Worm (Caenorhabditis elegans) whole organism, mixed stage, embryonic: ENCODE measurements around the gene spig-9.

Experiments
- M03D4.4 ChIP-seq: sonication (generic microtip); optimal IDR thresholded peaks from 2 replicates; lab custom pipeline; 2017; ENCODE audit warnings: mild to moderate bottlenecking, missing genetic modification characterization, missing compliant biosample characterization
- blmp-1 ChIP-seq: fragments of 150-350 bp; optimal IDR thresholded peaks from 2 replicates; lab custom pipeline; 2014; ENCODE audit warnings: missing biosample characterization, missing genetic modification characterization
- ceh-39 ChIP-seq: fragments of 150-350 bp; optimal IDR thresholded peaks from 2 replicates; lab custom pipeline; 2014; ENCODE audit warnings: missing biosample characterization, missing genetic modification characterization
- ceh-43 ChIP-seq: fragments of 200-800 bp; sonication (Bioruptor generic); optimal IDR thresholded peaks from 2 replicates; lab custom pipeline; 2018; ENCODE audit warnings: mild to moderate bottlenecking, missing genetic modification characterization, moderate library complexity, missing compliant biosample characterization
- ceh-83 ChIP-seq: fragments of 200-800 bp; sonication (Bioruptor generic); optimal IDR thresholded peaks from 2 replicates; lab custom pipeline; 2018; ENCODE audit warnings: mild to moderate bottlenecking, missing genetic modification characterization, missing compliant biosample characterization
- ces-1 ChIP-seq: fragments of 150-350 bp; optimal IDR thresholded peaks from 2 replicates; lab custom pipeline; 2014; ENCODE audit warnings: missing biosample characterization, missing genetic modification reagents, missing genetic modification characterization
- cnd-1 ChIP-seq: fragments of 200-800 bp; sonication (Bioruptor generic); optimal IDR thresholded peaks from 2 replicates; lab custom pipeline; 2018; ENCODE audit warnings: mild to moderate bottlenecking, missing genetic modification characterization, missing compliant biosample characterization
- drap-1 ChIP-seq: fragments of 200-800 bp; sonication (Bioruptor generic); optimal IDR thresholded peaks from 3 replicates; lab custom pipeline; 2018; ENCODE audit warnings: mild to moderate bottlenecking, missing genetic modification characterization, missing compliant biosample characterization
- elt-1 ChIP-seq: sonication (generic microtip); optimal IDR thresholded peaks from 2 replicates; lab custom pipeline; 2017; ENCODE audit warnings: missing genetic modification characterization, mild to moderate bottlenecking, missing compliant biosample characterization, antibody characterized with exemption, moderate library complexity, borderline replicate concordance; ENCODE audit not compliant: insufficient read depth
- elt-3 ChIP-seq: fragments of 150-350 bp; optimal IDR thresholded peaks from 2 replicates; lab custom pipeline; 2014; ENCODE audit warnings: missing biosample characterization, missing genetic modification characterization
- flh-1 ChIP-seq: fragments of 200-800 bp; sonication (Bioruptor generic); optimal IDR thresholded peaks from 2 replicates; lab custom pipeline; 2018; ENCODE audit warnings: mild to moderate bottlenecking, missing genetic modification characterization, moderate library complexity, missing compliant biosample characterization
- hlh-1 ChIP-seq: fragments of 150-350 bp; optimal IDR thresholded peaks from 2 replicates; lab custom pipeline; 2014; ENCODE audit warnings: missing biosample characterization, missing genetic modification reagents, missing genetic modification characterization
- lin-13 ChIP-seq: fragments of 150-350 bp; optimal IDR thresholded peaks from 2 replicates; lab custom pipeline; 2014; ENCODE audit warnings: missing biosample characterization, missing genetic modification characterization
- lin-32 ChIP-seq: fragments of 200-800 bp; sonication (Bioruptor generic); optimal IDR thresholded peaks from 2 replicates; lab custom pipeline; 2018; ENCODE audit warnings: mild to moderate bottlenecking, missing genetic modification characterization, missing compliant biosample characterization
- lsy-2 ChIP-seq: fragments of 150-350 bp; optimal IDR thresholded peaks from 2 replicates; lab custom pipeline; 2014; ENCODE audit warnings: missing biosample characterization, missing genetic modification characterization
- mab-5 ChIP-seq: fragments of 150-350 bp; optimal IDR thresholded peaks from 2 replicates; lab custom pipeline; 2014; ENCODE audit warnings: missing biosample characterization, missing genetic modification characterization
- mep-1 ChIP-seq: fragments of 150-350 bp; optimal IDR thresholded peaks from 2 replicates; lab custom pipeline; 2017; ENCODE audit warnings: missing biosample characterization, missing genetic modification reagents, missing genetic modification characterization, inconsistent platforms
- mls-2 ChIP-seq: sonication (generic microtip); optimal IDR thresholded peaks from 2 replicates; lab custom pipeline; 2016; ENCODE audit warnings: mild to moderate bottlenecking, missing genetic modification characterization, moderate library complexity, missing compliant biosample characterization
- nhr-2 ChIP-seq: fragments of 150-350 bp; optimal IDR thresholded peaks from 2 replicates; lab custom pipeline; 2014; ENCODE audit warnings: missing biosample characterization, missing genetic modification characterization
- nhr-237 ChIP-seq: fragments of 150-350 bp; optimal IDR thresholded peaks from 2 replicates; lab custom pipeline; 2014; ENCODE audit warnings: missing biosample characterization, missing genetic modification characterization
- nhr-28 ChIP-seq: fragments of 150-350 bp; optimal IDR thresholded peaks from 2 replicates; lab custom pipeline; 2014; ENCODE audit warnings: missing biosample characterization, missing genetic modification characterization
- nhr-76 ChIP-seq: sonication (generic microtip); optimal IDR thresholded peaks from 2 replicates; lab custom pipeline; 2017; ENCODE audit warnings: missing biosample characterization, missing genetic modification characterization
- pha-4 ChIP-seq: fragments of 150-350 bp; optimal IDR thresholded peaks from 2 replicates; lab custom pipeline; 2018; ENCODE audit warnings: missing biosample characterization, missing genetic modification reagents, missing genetic modification characterization
- sem-2 ChIP-seq: fragments of 200-800 bp; sonication (Bioruptor generic); optimal IDR thresholded peaks from 2 replicates; lab custom pipeline; 2018; ENCODE audit warnings: mild to moderate bottlenecking, missing genetic modification characterization, missing compliant biosample characterization
- snpc-4 ChIP-seq: fragments of 150-350 bp; optimal IDR thresholded peaks from 2 replicates; lab custom pipeline; 2014; ENCODE audit warnings: missing biosample characterization, missing genetic modification characterization
- sptf-1 ChIP-seq: sonication (generic microtip); optimal IDR thresholded peaks from 2 replicates; lab custom pipeline; 2017; ENCODE audit warnings: mild to moderate bottlenecking, missing genetic modification characterization, moderate library complexity, missing compliant biosample characterization
- unc-120 ChIP-seq: sonication (generic microtip); optimal IDR thresholded peaks from 2 replicates; lab custom pipeline; 2017; ENCODE audit warnings: missing genetic modification characterization, missing compliant biosample characterization; ENCODE audit not compliant: poor library complexity, severe bottlenecking
- unc-39 ChIP-seq: fragments of 150-350 bp; optimal IDR thresholded peaks from 2 replicates; lab custom pipeline; 2014; ENCODE audit warnings: missing biosample characterization, missing genetic modification characterization
- unc-62 ChIP-seq: fragments of 150-350 bp; optimal IDR thresholded peaks from 2 replicates; lab custom pipeline; 2014; ENCODE audit warnings: missing biosample characterization, missing genetic modification reagents, missing genetic modification characterization
- zip-8 ChIP-seq: fragments of 150-350 bp; optimal IDR thresholded peaks from 2 replicates; lab custom pipeline; 2014; ENCODE audit warnings: missing biosample characterization, missing genetic modification characterization
- ztf-11 ChIP-seq: fragments of 150-350 bp; optimal IDR thresholded peaks from 2 replicates; lab custom pipeline; 2014; ENCODE audit warnings: missing biosample characterization, missing genetic modification characterization

Gene spig-9

ce11 chrV:13624424-13624823, 12.7 kb upstream of the spig-9 start, which contains the start of gene F53F4.11:
TSS of gene F53F4.11 (minus strand) at chrV:13624524.
- TF ChIP-seq unc-62 (GFP tag; lab: Kevin White, UChicago) (no peak), snpc-4 (tag; lab: Kevin White, UChicago) (no peak), lsy-2 (tag; lab: Kevin White, UChicago) (no peak), hlh-1 (tag; lab: Kevin White, UChicago) (no peak)
- TF ChIP-seq, all 35 proteins: peak for 0

ce11 chrV:13621720-13622119, 10.0 kb upstream of the spig-9 start, which contains the start of gene F53F4.16:
TSS of gene F53F4.16 (minus strand) at chrV:13621820.
- no peak for TF ChIP-seq sptf-1
- no peak for TF ChIP-seq zip-8 (tag; lab: Kevin White, UChicago)
- TF ChIP-seq pha-4 (tag; lab: Kevin White, UChicago) = no peak
- TF ChIP-seq nhr-28 (tag; lab: Kevin White, UChicago) = no peak
- no peak for TF ChIP-seq elt-3 (tag; lab: Kevin White, UChicago)
- TF ChIP-seq elt-1 = no peak
- no peak for TF ChIP-seq mab-5
- TF ChIP-seq ces-1 (GFP tag; lab: Kevin White, UChicago) = no peak
- TF ChIP-seq drap-1 (GFP tag; lab: Kevin White, UChicago) = no peak
- no peak for TF ChIP-seq unc-39 (tag; lab: Kevin White, UChicago)
- no peak for TF ChIP-seq blmp-1 (tag; lab: Kevin White, UChicago)
- TF ChIP-seq mls-2 (tag; lab: Kevin White, UChicago) = no peak
- TF ChIP-seq hlh-1 (tag; lab: Kevin White, UChicago) = no peak
- TF ChIP-seq nhr-2 (tag; lab: Kevin White, UChicago) = no peak
- TF ChIP-seq M03D4.4 (tag; lab: Kevin White, UChicago) = no peak

DNA sequence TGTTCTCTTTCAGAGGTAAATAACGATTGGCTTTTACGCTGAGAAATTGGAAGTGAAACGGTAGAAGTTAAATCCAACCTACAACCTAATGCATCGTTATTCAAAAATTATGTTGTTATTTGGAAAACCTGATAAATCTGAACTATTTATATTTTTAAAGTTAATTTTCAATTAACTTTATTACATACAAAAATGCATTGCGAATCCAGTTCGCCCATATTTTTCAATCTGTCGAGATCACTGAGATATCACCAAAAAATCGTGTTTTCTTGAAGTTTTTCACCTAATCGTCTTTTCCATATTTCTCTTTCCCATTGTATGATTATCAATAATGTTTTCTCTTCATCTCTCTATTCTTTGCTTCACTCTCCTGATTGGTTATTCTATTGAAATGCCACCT, 9.0 kb upstream of the spig-9 start, which contains the start of gene F53F4.15:
Gene F53F4.15 (plus strand): TSS at position 301 of the 400 bp plus-strand sequence.
- TF ChIP-seq nhr-76 (tag; lab: Kevin White, UChicago) (no peak), lin-13 (tag; lab: Kevin White, UChicago) (no peak), mab-5 (no peak), unc-62 (GFP tag; lab: Kevin White, UChicago) (no peak), ceh-83 (GFP tag; lab: Kevin White, UChicago) (no peak), ceh-39 (tag; lab: Kevin White, UChicago) (no peak), ceh-43 (GFP tag; lab: Kevin White, UChicago) (no peak), nhr-28 (tag; lab: Kevin White, UChicago) (no peak), cnd-1 (no peak), mep-1 (tag; lab: Kevin White, UChicago) (no peak), mls-2 (tag; lab: Kevin White, UChicago) (no peak)

DNA sequence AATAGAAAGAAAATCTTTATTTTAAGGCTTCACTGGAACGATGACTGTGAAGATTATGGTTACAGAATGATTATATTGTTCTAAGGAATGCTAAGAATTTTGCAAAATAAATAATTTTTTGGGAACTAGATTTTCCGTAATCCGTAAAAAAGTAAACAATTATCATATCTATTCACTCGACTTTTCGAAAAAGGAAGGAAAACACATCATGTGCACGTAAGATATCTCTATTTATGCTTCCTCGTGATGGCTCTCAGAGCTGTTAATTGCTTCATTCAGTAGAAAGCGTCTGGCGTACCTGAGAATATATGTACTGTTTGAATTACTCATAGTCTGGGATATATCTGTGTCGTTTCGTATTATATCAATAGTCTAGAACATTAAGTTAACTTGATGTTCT, 8.1 kb upstream of the spig-9 start, which contains the start of gene srd-11:
Gene srd-11 (minus strand): TSS at position 101 of the 400 bp plus-strand sequence.
- TF ChIP-seq sem-2 (no peak), blmp-1 (tag; lab: Kevin White, UChicago) (no peak), mep-1 (tag; lab: Kevin White, UChicago) (no peak), ceh-43 (GFP tag; lab: Kevin White, UChicago) (no peak), zip-8 (tag; lab: Kevin White, UChicago) (no peak), sptf-1 (no peak), ceh-83 (GFP tag; lab: Kevin White, UChicago) (no peak), unc-39 (tag; lab: Kevin White, UChicago) (no peak), elt-3 (tag; lab: Kevin White, UChicago) (no peak), flh-1 (GFP tag; lab: Kevin White, UChicago) (no peak), ztf-11 (no peak), lin-13 (tag; lab: Kevin White, UChicago) (no peak), lin-32 (GFP tag; lab: Kevin White, UChicago) (no peak), nhr-76 (tag; lab: Kevin White, UChicago) (no peak), lsy-2 (tag; lab: Kevin White, UChicago) (no peak), cnd-1 (no peak), hlh-1 (tag; lab: Kevin White, UChicago) (no peak), elt-1 (no peak), mls-2 (tag; lab: Kevin White, UChicago) (no peak), unc-62 (GFP tag; lab: Kevin White, UChicago) (no peak)

DNA sequence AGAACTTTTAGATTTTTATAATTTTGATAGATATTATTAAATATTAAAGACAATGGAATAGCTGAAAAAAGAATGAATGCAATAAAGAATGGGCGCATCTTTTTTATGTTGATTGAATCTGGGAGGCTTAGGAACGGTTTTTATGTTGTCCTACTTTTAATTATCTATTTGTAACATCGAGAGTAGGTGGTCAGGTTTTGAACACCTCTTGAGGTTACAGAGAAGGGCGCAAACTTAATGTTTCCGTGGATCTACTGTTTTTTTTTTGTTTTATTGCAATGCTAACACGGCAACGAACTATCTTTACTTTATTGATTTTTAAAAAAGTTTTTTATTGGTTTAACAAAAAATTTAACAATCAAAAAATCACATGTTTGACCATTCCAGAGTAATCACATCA, 2.2 kb upstream of the spig-9 start, which contains the start of gene F53F4.7:
Gene F53F4.7 (minus strand): TSS at position 101 of the 400 bp plus-strand sequence.
- TF ChIP-seq unc-120 (tag; lab: Kevin White, UChicago) (no peak), elt-1 (no peak), unc-39 (tag; lab: Kevin White, UChicago) (no peak), nhr-28 (tag; lab: Kevin White, UChicago) (no peak), lsy-2 (tag; lab: Kevin White, UChicago) (no peak), mab-5 (no peak), ceh-83 (GFP tag; lab: Kevin White, UChicago) (no peak), nhr-237 (tag; lab: Kevin White, UChicago) (no peak)
